Fruit fly (Drosophila melanogaster) whole organism, embryonic: Measurements from ENCODE around the gene CG6923.

Source experiments
- Atf6 ChIP-seq: fragments of 200-800 bp; sonication (Bioruptor generic); IDR thresholded peaks from 2 replicates; pipeline ENCODE4 v1.3.6; 2022; ENCODE audit warnings: missing biosample characterization, missing genetic modification characterization
- CG10959 ChIP-seq: fragments of 200-800 bp; sonication (Bioruptor generic); IDR thresholded peaks from 2 replicates; pipeline ENCODE4 v1.3.6; 2022; ENCODE audit warnings: missing biosample characterization, missing genetic modification characterization
- CG11085 ChIP-seq: fragments of 200-800 bp; sonication (Bioruptor generic); IDR thresholded peaks from 2 replicates; pipeline ENCODE4 v1.3.6; 2022; ENCODE audit warnings: missing biosample characterization, missing genetic modification characterization
- CG11398 ChIP-seq: fragments of 200-800 bp; sonication (Bioruptor generic); optimal IDR thresholded peaks from 2 replicates; lab custom pipeline; 2016; ENCODE audit warnings: missing biosample characterization, missing genetic modification characterization
- CG11560 ChIP-seq: fragments of 200-800 bp; sonication (Bioruptor generic); IDR thresholded peaks from 3 replicates; pipeline ENCODE4 v1.3.6; 2022; ENCODE audit warnings: missing biosample characterization, missing genetic modification characterization
- CG12104 ChIP-seq: fragments of 200-800 bp; sonication (Bioruptor generic); optimal IDR thresholded peaks from 3 replicates; lab custom pipeline; 2016; ENCODE audit warnings: missing biosample characterization, missing genetic modification characterization
- CG12299 ChIP-seq: fragments of 200-800 bp; sonication (Bioruptor generic); optimal IDR thresholded peaks from 2 replicates; lab custom pipeline; 2018; ENCODE audit warnings: missing biosample characterization, mild to moderate bottlenecking, missing genetic modification characterization
- CG13894 ChIP-seq: fragments of 200-800 bp; sonication (Bioruptor generic); optimal IDR thresholded peaks from 3 replicates; lab custom pipeline; 2018; ENCODE audit warnings: missing biosample characterization, mild to moderate bottlenecking, missing genetic modification characterization, moderate library complexity
- CG15073 ChIP-seq: fragments of 200-800 bp; sonication (Bioruptor generic); optimal IDR thresholded peaks from 2 replicates; lab custom pipeline; 2016; ENCODE audit warnings: missing biosample characterization, missing genetic modification characterization
- CG2202 ChIP-seq: fragments of 200-800 bp; sonication (Bioruptor generic); optimal IDR thresholded peaks from 2 replicates; lab custom pipeline; 2018; ENCODE audit warnings: missing biosample characterization, mild to moderate bottlenecking, missing genetic modification characterization
- CG34422 ChIP-seq: fragments of 200-800 bp; sonication (Bioruptor generic); IDR thresholded peaks from 3 replicates; pipeline ENCODE4 v1.3.6; 2022; ENCODE audit warnings: missing biosample characterization, missing genetic modification characterization
- CG4617 ChIP-seq: fragments of 200-800 bp; sonication (Bioruptor generic); optimal IDR thresholded peaks from 3 replicates; lab custom pipeline; 2016; ENCODE audit warnings: missing biosample characterization, missing genetic modification characterization, borderline replicate concordance
- CG6765 ChIP-seq: fragments of 200-800 bp; sonication (Bioruptor generic); optimal IDR thresholded peaks from 3 replicates; lab custom pipeline; 2017; ENCODE audit warnings: missing biosample characterization, mild to moderate bottlenecking, missing genetic modification characterization
- CG8281 ChIP-seq: fragments of 200-800 bp; sonication (Bioruptor generic); optimal IDR thresholded peaks from 2 replicates; lab custom pipeline; 2018; ENCODE audit warnings: missing biosample characterization, mild to moderate bottlenecking, missing genetic modification characterization, moderate library complexity
- CG8924 ChIP-seq: fragments of 200-800 bp; optimal IDR thresholded peaks from 3 replicates; lab custom pipeline; 2019; ENCODE audit warnings: missing biosample characterization, mild to moderate bottlenecking, missing genetic modification characterization, moderate library complexity
- CG9797 ChIP-seq: fragments of 200-800 bp; sonication (Bioruptor generic); optimal IDR thresholded peaks from 3 replicates; lab custom pipeline; 2018; ENCODE audit warnings: missing biosample characterization, mild to moderate bottlenecking, missing genetic modification characterization
- CG9817 ChIP-seq: fragments of 200-800 bp; sonication (Bioruptor generic); optimal IDR thresholded peaks from 2 replicates; lab custom pipeline; 2018; ENCODE audit warnings: missing biosample characterization, mild to moderate bottlenecking, missing genetic modification characterization, moderate library complexity
- D ChIP-seq, 2 experiments: fragments of 200-800 bp in 1 of 2; fragments of >200 bp in 1 of 2; sonication (Bioruptor generic) in 1 of 2; optimal IDR thresholded peaks; 2 replicates in 1 of 2; 3 replicates in 1 of 2; lab custom pipeline; 2017; ENCODE audit warnings: mild to moderate bottlenecking in 1 of 2, missing biosample characterization in 1 of 2, missing genetic modification characterization in 1 of 2, missing genetic modification reagents in 1 of 2
- Dip2 ChIP-seq: fragments of 200-800 bp; sonication (Bioruptor generic); IDR thresholded peaks from 2 replicates; pipeline ENCODE4 v1.3.6; 2022; ENCODE audit warnings: missing biosample characterization, missing genetic modification characterization
- ERR ChIP-seq: fragments of 200-800 bp; sonication (Bioruptor generic); optimal IDR thresholded peaks from 2 replicates; lab custom pipeline; 2016; ENCODE audit warnings: missing biosample characterization, missing genetic modification characterization
- Ets65A ChIP-seq: fragments of 200-800 bp; sonication (Bioruptor generic); peaks from one replicate; lab custom pipeline; 2016; ENCODE audit warnings: missing biosample characterization, missing genetic modification characterization
- Hand ChIP-seq: fragments of 200-800 bp; sonication (Bioruptor generic); optimal IDR thresholded peaks from 2 replicates; lab custom pipeline; 2017; ENCODE audit warnings: mild to moderate bottlenecking, missing biosample characterization, missing genetic modification reagents, missing genetic modification characterization
- Hey ChIP-seq: fragments of 200-800 bp; sonication (Bioruptor generic); optimal IDR thresholded peaks from 3 replicates; lab custom pipeline; 2018; ENCODE audit warnings: missing biosample characterization, mild to moderate bottlenecking, missing genetic modification characterization
- Kr ChIP-seq: fragments of 200-800 bp; sonication (Bioruptor generic); optimal IDR thresholded peaks from 2 replicates; lab custom pipeline; 2017; ENCODE audit warnings: missing biosample characterization, mild to moderate bottlenecking, missing genetic modification characterization
- Lhr ChIP-seq: fragments of 200-800 bp; sonication (Bioruptor generic); optimal IDR thresholded peaks from 3 replicates; lab custom pipeline; 2017; ENCODE audit warnings: mild to moderate bottlenecking, missing biosample characterization, missing genetic modification reagents, missing genetic modification characterization
- Lim3 ChIP-seq: fragments of 200-800 bp; sonication (Bioruptor generic); IDR thresholded peaks from 2 replicates; pipeline ENCODE4 v1.3.6; 2022; ENCODE audit warnings: missing biosample characterization, missing genetic modification characterization
- Meics ChIP-seq: fragments of 200-800 bp; sonication (Bioruptor generic); optimal IDR thresholded peaks from 2 replicates; lab custom pipeline; 2017; ENCODE audit warnings: missing biosample characterization, mild to moderate bottlenecking, missing genetic modification characterization
- NFAT ChIP-seq: fragments of 200-800 bp; sonication (Bioruptor generic); IDR thresholded peaks from 2 replicates; pipeline ENCODE4 v1.3.6; 2022; ENCODE audit warnings: missing biosample characterization, missing genetic modification characterization
- Nf-YB ChIP-seq: fragments of 200-800 bp; sonication (Bioruptor generic); optimal IDR thresholded peaks from 3 replicates; lab custom pipeline; 2019; ENCODE audit warnings: missing biosample characterization, mild to moderate bottlenecking, missing genetic modification characterization, moderate library complexity
- Ptx1 ChIP-seq: fragments of 200-800 bp; sonication (Bioruptor generic); IDR thresholded peaks from 2 replicates; pipeline ENCODE4 v1.3.6; 2022; ENCODE audit warnings: missing biosample characterization, missing genetic modification characterization
- abd-A ChIP-seq: fragments of 200-800 bp; sonication (Bioruptor generic); optimal IDR thresholded peaks from 3 replicates; lab custom pipeline; 2019; ENCODE audit warnings: missing biosample characterization, mild to moderate bottlenecking, missing genetic modification characterization, moderate library complexity
- cg ChIP-seq: fragments of 200-800 bp; sonication (Bioruptor generic); optimal IDR thresholded peaks from 3 replicates; lab custom pipeline; 2019; ENCODE audit warnings: missing biosample characterization, mild to moderate bottlenecking, missing genetic modification characterization, moderate library complexity
- ewg ChIP-seq: fragments of 200-800 bp; sonication (Bioruptor generic); optimal IDR thresholded peaks from 3 replicates; lab custom pipeline; 2017; ENCODE audit warnings: mild to moderate bottlenecking, missing biosample characterization, missing genetic modification reagents, missing genetic modification characterization
- gt ChIP-seq: fragments of 200-800 bp; sonication (Bioruptor generic); IDR thresholded peaks from 2 replicates; pipeline ENCODE4 v1.3.6; 2022; ENCODE audit warnings: missing biosample characterization, missing genetic modification characterization
- kah ChIP-seq: fragments of 200-800 bp; sonication (Bioruptor generic); optimal IDR thresholded peaks from 2 replicates; lab custom pipeline; 2018; ENCODE audit warnings: missing biosample characterization, mild to moderate bottlenecking, missing genetic modification characterization
- klu ChIP-seq: fragments of 200-800 bp; sonication (Bioruptor generic); IDR thresholded peaks from 2 replicates; pipeline ENCODE4 v1.3.6; 2022; ENCODE audit warnings: missing biosample characterization, missing genetic modification characterization
- kni ChIP-seq: fragments of 200-800 bp; sonication (Bioruptor generic); optimal IDR thresholded peaks from 3 replicates; lab custom pipeline; 2017; ENCODE audit warnings: mild to moderate bottlenecking, missing biosample characterization, missing genetic modification reagents, missing genetic modification characterization
- oc ChIP-seq: fragments of 200-800 bp; sonication (Bioruptor generic); optimal IDR thresholded peaks from 2 replicates; lab custom pipeline; 2018; ENCODE audit warnings: missing biosample characterization, mild to moderate bottlenecking, missing genetic modification characterization, moderate library complexity
- odd ChIP-seq: fragments of 200-800 bp; sonication (Bioruptor generic); optimal IDR thresholded peaks from 2 replicates; lab custom pipeline; 2017; ENCODE audit warnings: missing biosample characterization, mild to moderate bottlenecking, missing genetic modification characterization
- onecut ChIP-seq: fragments of 200-800 bp; sonication (Bioruptor generic); IDR thresholded peaks from 2 replicates; pipeline ENCODE4 v1.3.6; 2022; ENCODE audit warnings: missing biosample characterization, missing genetic modification characterization
- peb ChIP-seq: fragments of 200-800 bp; sonication (Bioruptor generic); IDR thresholded peaks from 2 replicates; pipeline ENCODE4 v1.3.6; 2022; ENCODE audit warnings: missing biosample characterization, missing genetic modification characterization
- phol ChIP-seq: fragments of 200-800 bp; sonication (Bioruptor generic); optimal IDR thresholded peaks from 3 replicates; lab custom pipeline; 2018; ENCODE audit warnings: missing biosample characterization, mild to moderate bottlenecking, missing genetic modification characterization, moderate library complexity
- pros ChIP-seq: fragments of 200-800 bp; sonication (Bioruptor generic); optimal IDR thresholded peaks from 3 replicates; lab custom pipeline; 2019; ENCODE audit warnings: missing biosample characterization, mild to moderate bottlenecking, missing genetic modification characterization, moderate library complexity
- sd ChIP-seq: fragments of 200-800 bp; sonication (Bioruptor generic); optimal IDR thresholded peaks from 3 replicates; lab custom pipeline; 2018; ENCODE audit warnings: missing biosample characterization, mild to moderate bottlenecking, missing genetic modification characterization, moderate library complexity
- sima ChIP-seq: fragments of 200-800 bp; sonication (Bioruptor generic); optimal IDR thresholded peaks from 2 replicates; lab custom pipeline; 2016; ENCODE audit warnings: missing biosample characterization, missing genetic modification characterization
- toy ChIP-seq: fragments of 200-800 bp; sonication (Bioruptor generic); IDR thresholded peaks from 2 replicates; pipeline ENCODE4 v1.3.6; 2022; ENCODE audit warnings: missing biosample characterization, missing genetic modification characterization
- trh ChIP-seq: fragments of 200-800 bp; sonication (Bioruptor generic); optimal IDR thresholded peaks from 2 replicates; lab custom pipeline; 2016; ENCODE audit warnings: missing biosample characterization, missing genetic modification characterization
- vvl ChIP-seq: fragments of 200-800 bp; sonication (Bioruptor generic); IDR thresholded peaks from 2 replicates; pipeline ENCODE4 v1.3.6; 2022; ENCODE audit warnings: missing biosample characterization, missing genetic modification characterization
- yki ChIP-seq: fragments of >200 bp; optimal IDR thresholded peaks from 3 replicates; lab custom pipeline; 2018
- zf30C ChIP-seq: fragments of 200-800 bp; sonication (Bioruptor generic); optimal IDR thresholded peaks from 3 replicates; lab custom pipeline; 2018; ENCODE audit warnings: missing biosample characterization, mild to moderate bottlenecking, missing genetic modification characterization

CG6923 gene

DNA sequence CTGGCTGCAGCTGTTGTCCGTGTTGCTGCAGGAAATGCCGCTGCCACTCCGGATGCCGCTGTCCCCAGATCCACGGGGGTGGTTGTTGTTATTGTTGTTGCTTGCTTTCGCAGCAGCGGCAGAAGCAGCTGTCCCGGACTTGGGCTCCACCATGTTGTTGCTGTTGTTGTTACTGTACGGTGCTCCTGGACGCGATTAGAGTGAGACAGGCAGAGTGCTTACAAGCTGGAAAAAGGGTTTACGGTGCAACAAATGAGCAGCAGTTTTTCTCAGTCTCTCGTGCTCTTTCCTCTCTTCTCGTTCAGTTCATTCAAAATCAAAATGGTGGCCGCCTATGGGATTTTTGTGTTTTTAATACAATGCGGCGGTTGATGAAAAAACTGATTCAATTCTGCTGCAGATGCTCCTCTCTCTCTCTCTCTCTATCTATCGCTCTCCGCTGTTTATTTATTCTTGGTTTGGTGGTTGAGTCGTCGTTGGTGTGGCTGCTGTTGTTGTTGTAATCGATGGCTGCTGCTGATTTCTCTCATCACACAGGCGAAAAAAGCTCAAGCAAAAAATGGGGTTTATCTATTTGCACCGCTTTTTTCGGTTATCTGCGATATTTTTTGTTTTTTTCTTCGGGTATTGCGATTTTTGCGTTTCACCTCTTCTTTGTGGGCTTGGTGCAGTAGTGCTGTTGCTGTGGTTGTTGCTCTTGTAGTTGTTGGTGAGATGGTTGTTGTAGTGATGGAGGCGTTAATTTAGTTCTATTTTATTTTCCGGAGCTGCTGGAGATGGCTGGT is 13.9 kb upstream of the CG6923 start (continued):
- TF ChIP-seq abd-A (tag; lab: Kevin White, UChicago) (peak; percentile 46), Atf6 (no peak), kni (GFP tag; lab: Kevin White, UChicago) (peak; percentile 84), ERR (GFP tag; lab: Kevin White, UChicago) (no peak), sd (tag; lab: Kevin White, UChicago) (peak; percentile 20), pros (GFP tag; lab: Kevin White, UChicago) (peak; percentile 57), kah (GFP tag; lab: Kevin White, UChicago) (peak; percentile 40), CG34422 (GFP tag; lab: Robert Waterston, UW) (no peak), CG12104 (GFP tag; lab: Kevin White, UChicago) (no peak), CG11398 (peak; percentile 54), Nf-YB (peak; percentile 71), CG12299 (tag; lab: Kevin White, UChicago) (no peak), Lim3 (GFP tag; lab: Robert Waterston, UW) (no peak), CG9797 (GFP tag; lab: Kevin White, UChicago) (no peak), Dip2 (GFP tag; lab: Robert Waterston, UW) (no peak), NFAT (GFP tag; lab: Robert Waterston, UW) (no peak), yki (lab: Kevin White, UChicago) (peak; percentile 33), CG6765 (GFP tag; lab: Kevin White, UChicago) (no peak), oc (peak; percentile 48), CG9817 (tag; lab: Kevin White, UChicago) (no peak), onecut (GFP tag; lab: Robert Waterston, UW) (peak; percentile 66), CG2202 (no peak), zf30C (GFP tag; lab: Kevin White, UChicago) (peak; percentile 11), trh (GFP tag; lab: Kevin White, UChicago) (no peak), klu (no peak), gt (GFP tag; lab: Robert Waterston, UW) (no peak), Kr (GFP tag; lab: Kevin White, UChicago) (peak; percentile 96), ewg (GFP tag; lab: Kevin White, UChicago) (no peak), CG15073 (GFP tag; lab: Kevin White, UChicago) (no peak), D (optimal IDR thresholded peaks at IDR 0.05; lab: Kevin White, UChicago) (peak; percentile 14), D (GFP tag; optimal IDR thresholded peaks at IDR 0.05; lab: Kevin White, UChicago) (no peak), CG13894 (no peak), CG11560 (tag; lab: Robert Waterston, UW) (no peak), cg (GFP tag; lab: Kevin White, UChicago) (peak; percentile 28), CG10959 (no peak), CG11085 (GFP tag; lab: Robert Waterston, UW) (no peak), phol (tag; lab: Kevin White, UChicago) (peak; percentile 70), Ets65A (GFP tag; lab: Kevin White, UChicago) (no peak), Ptx1 (no peak), Meics (GFP tag; lab: Kevin White, UChicago) (no peak), peb (GFP tag; lab: Robert Waterston, UW) (no peak), CG8281 (tag; lab: Kevin White, UChicago) (no peak), vvl (no peak), CG4617 (GFP tag; lab: Kevin White, UChicago) (no peak), CG8924 (peak; percentile 58), odd (GFP tag; lab: Kevin White, UChicago) (no peak), toy (no peak), Lhr (GFP tag; lab: Kevin White, UChicago) (no peak), Hand (GFP tag; lab: Kevin White, UChicago) (no peak), sima (GFP tag; lab: Kevin White, UChicago) (no peak), Hey (tag; lab: Kevin White, UChicago) (no peak)
